Fruit fly (Drosophila melanogaster): Measurements from ENCODE around the gene udt.

dm6 chr3R:23781466-23781935 is 18.4 kb upstream of the udt start, which contains the start of the genes Nup98-96 and mbc:
- TF ChIP-seq Myc (optimal IDR thresholded peaks at IDR 0.05) (no peak), insv (optimal IDR thresholded peaks at IDR 0.05) (no peak), psq (optimal IDR thresholded peaks at IDR 0.05) (no peak)

All from Kc167 (cell line).